Fruit fly (Drosophila melanogaster): ENCODE results near the gene CG4004.

DNA sequence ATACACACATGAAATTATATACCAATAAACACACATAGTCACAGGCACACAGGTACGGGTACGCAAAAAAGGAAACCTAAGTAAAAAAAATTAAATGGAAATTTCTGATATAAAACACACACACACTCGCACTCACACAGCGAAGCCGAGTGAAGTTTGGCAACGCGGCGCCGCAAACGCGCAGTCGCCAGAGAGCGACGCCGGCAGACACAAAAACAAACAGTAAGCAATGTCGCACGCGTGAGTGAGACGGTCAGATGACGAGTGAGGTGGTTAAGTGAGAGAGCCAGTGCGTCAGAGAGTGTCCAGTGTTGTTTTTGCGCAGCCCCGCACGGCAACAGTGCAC, 6.5 kb downstream of the CG4004 start:
- TF ChIP-seq CG8159 (tag; optimal IDR thresholded peaks at IDR 0.05): no peak
- no peak for TF ChIP-seq CG17806 (tag; optimal IDR thresholded peaks at IDR 0.05)
- no peak for TF ChIP-seq CG34367 (tag; optimal IDR thresholded peaks at IDR 0.05)
- no peak for TF ChIP-seq rn (GFP tag; IDR thresholded peaks at IDR 0.05)
- TF ChIP-seq Pif1A (GFP tag; optimal IDR thresholded peaks at IDR 0.05): no peak
- no peak; the same call in 1 of the 2 replicates for TF ChIP-seq Ets98B (GFP tag; IDR thresholded peaks at IDR 0.05)

All from whole organism, pupa.